Worm (Caenorhabditis elegans): ENCODE measurements around the gene F58E6.8.

DNA sequence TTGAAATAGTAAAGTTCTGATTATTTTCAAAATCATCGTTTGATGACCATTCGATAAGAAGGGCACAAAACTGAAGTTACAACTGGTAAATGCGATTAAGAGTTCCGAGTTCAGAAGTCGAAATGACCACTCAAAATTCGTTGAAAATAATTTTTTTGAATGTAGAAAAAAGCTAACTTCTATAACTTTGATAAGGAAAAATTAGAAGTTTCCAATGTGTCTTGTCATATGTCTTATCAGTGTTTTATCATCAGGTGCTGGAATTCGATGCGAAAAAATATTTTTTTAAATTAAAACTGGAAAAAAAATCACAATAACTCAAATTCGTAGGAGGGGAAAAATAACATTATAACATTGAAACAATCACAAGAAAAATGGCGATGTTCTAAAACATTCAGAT is 29.9 kb downstream of the F58E6.8 start:
- no peak for TF ChIP-seq ama-1 (optimal IDR thresholded peaks at IDR 0.05)
- TF ChIP-seq ets-7 (tag; optimal IDR thresholded peaks at IDR 0.05) = no peak
- no peak for TF ChIP-seq hnd-1 (tag; optimal IDR thresholded peaks at IDR 0.05)
- TF ChIP-seq aly-1 (tag; optimal IDR thresholded peaks at IDR 0.05) = no peak
- TF ChIP-seq ceh-13 (GFP tag; optimal IDR thresholded peaks at IDR 0.05) = no peak
- TF ChIP-seq flt-1 (GFP tag; IDR thresholded peaks at IDR 0.05) = no peak
- no peak for TF ChIP-seq pes-1 (GFP tag; IDR thresholded peaks at IDR 0.05)
- no peak for TF ChIP-seq tra-4 (tag; optimal IDR thresholded peaks at IDR 0.05)
- TF ChIP-seq hmg-4 (GFP tag; optimal IDR thresholded peaks at IDR 0.05) = no peak

All from whole organism, early embryonic.